Fruit fly (Drosophila melanogaster): Measurements from ENCODE around the gene CG3164.

Gene CG3164

dm6 chr2L:106540-106939 lies 24.1 kb downstream of the CG3164 start, which contains the start of the genes Nhe1 and Sam-S:
Gene Nhe1, minus strand, starts transcription at chr2L:106732.
Gene Sam-S, plus strand, starts transcription at chr2L:106903.
- no peak for TF ChIP-seq eve (GFP tag; optimal IDR thresholded peaks at IDR 0.05)
- no peak for TF ChIP-seq vfl (GFP tag; optimal IDR thresholded peaks at IDR 0.05)
- TF ChIP-seq unc-4 (GFP tag; IDR thresholded peaks at IDR 0.05; ENCODE audit: partially characterized antibody), result 0 out of 2 replicates have a peak, but pooled peaks have one; percentile 35
- TF ChIP-seq CG15514 (GFP tag; optimal IDR thresholded peaks at IDR 0.05), result peak; percentile 95
- TF ChIP-seq Vsx1 (GFP tag; optimal IDR thresholded peaks at IDR 0.05), result no peak
- peak; percentile 54 for TF ChIP-seq CG13287 (GFP tag; IDR thresholded peaks at IDR 0.05; ENCODE audit: partially characterized antibody)
- TF ChIP-seq lola (GFP tag; optimal IDR thresholded peaks at IDR 0.05), result no peak
- TF ChIP-seq al (GFP tag; IDR thresholded peaks at IDR 0.05), result no peak
- no peak for TF ChIP-seq CG12659 (GFP tag; optimal IDR thresholded peaks at IDR 0.05)
- peak; percentile 40 for TF ChIP-seq pzg (GFP tag; optimal IDR thresholded peaks at IDR 0.05)
- TF ChIP-seq Scr (GFP tag; IDR thresholded peaks at IDR 0.05; ENCODE audit: partially characterized antibody), result peak; percentile 14
- TF ChIP-seq Sry-δ (GFP tag; optimal IDR thresholded peaks at IDR 0.05), result peak; percentile 22
- TF ChIP-seq Dref (GFP tag; IDR thresholded peaks at IDR 0.05), result peak; percentile 55
- TF ChIP-seq yki (optimal IDR thresholded peaks at IDR 0.05), result no peak
- no peak for TF ChIP-seq CG15479 (GFP tag; optimal IDR thresholded peaks at IDR 0.05)
- peak in 1 of 2 experiments; percentile 78 for TF ChIP-seq crp (GFP tag; optimal IDR thresholded peaks at IDR 0.05)
- no peak for TF ChIP-seq CG13424 (tag; optimal IDR thresholded peaks at IDR 0.05)
- peak; percentile 8 for TF ChIP-seq stwl (tag; optimal IDR thresholded peaks at IDR 0.05)
- TF ChIP-seq slbo (GFP tag; IDR thresholded peaks at IDR 0.05), result no peak
- TF ChIP-seq tup (GFP tag; optimal IDR thresholded peaks at IDR 0.05), result no peak
- TF ChIP-seq MBD-R2 (GFP tag; IDR thresholded peaks at IDR 0.05), result peak; percentile 44; the same call in 1 of the 2 replicates
- peak; percentile 83 for TF ChIP-seq MESR4 (GFP tag; optimal IDR thresholded peaks at IDR 0.05)
- peak; percentile 31 for TF ChIP-seq BEAF-32 (GFP tag; optimal IDR thresholded peaks at IDR 0.05)
- no peak for TF ChIP-seq CG12744 (GFP tag; optimal IDR thresholded peaks at IDR 0.05)
- TF ChIP-seq Hey (tag; optimal IDR thresholded peaks at IDR 0.05), result no peak
- peak; percentile 38 for TF ChIP-seq CG4617 (GFP tag; optimal IDR thresholded peaks at IDR 0.05; ENCODE audit: borderline replicate concordance)
- TF ChIP-seq pfk (GFP tag; optimal IDR thresholded peaks at IDR 0.05), result no peak
- no peak for TF ChIP-seq E2f1 (GFP tag; IDR thresholded peaks at IDR 0.05)
- TF ChIP-seq Adf1 (GFP tag; IDR thresholded peaks at IDR 0.05), result no peak
- peak; percentile 83 for TF ChIP-seq Dp (GFP tag; optimal IDR thresholded peaks at IDR 0.05)
- peak; percentile 29 for TF ChIP-seq CG2116 (GFP tag; optimal IDR thresholded peaks at IDR 0.05)
- TF ChIP-seq Dll (GFP tag; IDR thresholded peaks at IDR 0.05; ENCODE audit: partially characterized antibody), result peak; percentile 43; the same call in 1 of the 4 replicates
- peak; percentile 6 for TF ChIP-seq Ets97D (GFP tag; optimal IDR thresholded peaks at IDR 0.05)
- peak; percentile 89 for TF ChIP-seq E2f2 (GFP tag; IDR thresholded peaks at IDR 0.05)
- no peak for TF ChIP-seq CG17612 (GFP tag; IDR thresholded peaks at IDR 0.05)
- TF ChIP-seq jumu (GFP tag; optimal IDR thresholded peaks at IDR 0.05), result no peak
- peak; percentile 9 for TF ChIP-seq trem (tag; optimal IDR thresholded peaks at IDR 0.05)
- TF ChIP-seq CG11247 (GFP tag; IDR thresholded peaks at IDR 0.05), result no peak
- no peak for TF ChIP-seq CG6175 (GFP tag; IDR thresholded peaks at IDR 0.05)
- TF ChIP-seq CG6791 (GFP tag; IDR thresholded peaks at IDR 0.05; ENCODE audit: partially characterized antibody), result 0 out of 3 replicates have a peak, but pooled peaks have one; percentile 27
- TF ChIP-seq twi (tag; optimal IDR thresholded peaks at IDR 0.05), result peak; percentile 15
- TF ChIP-seq kah (GFP tag; optimal IDR thresholded peaks at IDR 0.05), result no peak
- TF ChIP-seq nerfin-2 (GFP tag; IDR thresholded peaks at IDR 0.05; ENCODE audit: partially characterized antibody), result 0 out of 2 replicates have a peak, but pooled peaks have one; percentile 39
- TF ChIP-seq CG1603 (tag; optimal IDR thresholded peaks at IDR 0.05), result peak; percentile 8
- TF ChIP-seq Bgb (GFP tag; IDR thresholded peaks at IDR 0.05; ENCODE audit: partially characterized antibody), result 0 out of 2 replicates have a peak, but pooled peaks have one; percentile 10

Data from whole organism, embryonic.